Worm (Caenorhabditis elegans) whole organism, L2 larva: ENCODE measurements around the gene C14F11.7.

Source experiments
- aly-2 ChIP-seq: fragments of 150-350 bp; optimal IDR thresholded peaks from 2 replicates; lab custom pipeline; 2014; ENCODE audit warnings: missing biosample characterization, missing genetic modification characterization
- ceh-16 ChIP-seq: fragments of 150-350 bp; optimal IDR thresholded peaks from 2 replicates; lab custom pipeline; 2014; ENCODE audit warnings: missing biosample characterization, missing genetic modification characterization
- nhr-10 ChIP-seq: sonication (generic microtip); optimal IDR thresholded peaks from 2 replicates; lab custom pipeline; 2017; ENCODE audit warnings: missing biosample characterization, missing genetic modification characterization
- nhr-11 ChIP-seq: fragments of 150-350 bp; optimal IDR thresholded peaks from 2 replicates; lab custom pipeline; 2014; ENCODE audit warnings: missing biosample characterization, missing genetic modification characterization
- nhr-77 ChIP-seq: fragments of 150-350 bp; optimal IDR thresholded peaks from 2 replicates; lab custom pipeline; 2014; ENCODE audit warnings: missing biosample characterization, missing genetic modification characterization
- snpc-4 ChIP-seq: fragments of 150-350 bp; optimal IDR thresholded peaks from 2 replicates; lab custom pipeline; 2014; ENCODE audit warnings: missing biosample characterization, missing genetic modification characterization

- TF ChIP-seq nhr-11 (tag; lab: Kevin White, UChicago) = no peak
- no peak for TF ChIP-seq snpc-4 (tag; lab: Kevin White, UChicago)
- TF ChIP-seq ceh-16 (tag; lab: Kevin White, UChicago) = no peak
- no peak for TF ChIP-seq nhr-77
- TF ChIP-seq aly-2 (tag; lab: Kevin White, UChicago) = no peak
- no peak for TF ChIP-seq nhr-10 (tag; lab: Kevin White, UChicago)
These were observed 11.7 kb downstream of the C14F11.7 start, which contains the start of gene daf-9 for ce11 chrX:6196627-6197026.
